Worm (Caenorhabditis elegans) whole organism, L1 larva: Measurements from ENCODE around the gene cyp-32B1.

Experiments used
- C04F5.9 ChIP-seq: sonication (generic microtip); optimal IDR thresholded peaks from 2 replicates; lab custom pipeline; 2016; ENCODE audit warnings: missing genetic modification characterization, missing compliant biosample characterization
- alr-1 ChIP-seq: fragments of 200-800 bp; sonication (Bioruptor generic); optimal IDR thresholded peaks from 2 replicates; lab custom pipeline; 2018; ENCODE audit warnings: borderline replicate concordance, mild to moderate bottlenecking, missing genetic modification characterization, missing compliant biosample characterization
- ces-1 ChIP-seq: fragments of 150-350 bp; optimal IDR thresholded peaks from 2 replicates; lab custom pipeline; 2014; ENCODE audit warnings: missing biosample characterization, missing genetic modification reagents, missing genetic modification characterization
- fos-1 ChIP-seq: fragments of 150-350 bp; optimal IDR thresholded peaks from 2 replicates; lab custom pipeline; 2014; ENCODE audit warnings: missing biosample characterization, missing genetic modification characterization
- lin-13 ChIP-seq: fragments of 150-350 bp; optimal IDR thresholded peaks from 2 replicates; lab custom pipeline; 2014; ENCODE audit warnings: missing biosample characterization, missing genetic modification reagents, missing genetic modification characterization
- lin-15B ChIP-seq: fragments of 150-350 bp; sonication (generic microtip); optimal IDR thresholded peaks from 3 replicates; lab custom pipeline; 2014; ENCODE audit warnings: missing biosample characterization, missing genetic modification characterization
- nhr-11 ChIP-seq: fragments of 150-350 bp; optimal IDR thresholded peaks from 2 replicates; lab custom pipeline; 2014; ENCODE audit warnings: missing biosample characterization, missing genetic modification characterization
- pqm-1 ChIP-seq: sonication (generic microtip); optimal IDR thresholded peaks from 3 replicates; lab custom pipeline; 2017; ENCODE audit warnings: missing biosample characterization, missing genetic modification characterization
- tlp-1 ChIP-seq: fragments of 150-350 bp; optimal IDR thresholded peaks from 2 replicates; lab custom pipeline; 2014; ENCODE audit warnings: missing biosample characterization, missing genetic modification characterization
- unc-62 ChIP-seq: fragments of 150-350 bp; optimal IDR thresholded peaks from 2 replicates; lab custom pipeline; 2014; ENCODE audit warnings: missing biosample characterization, missing genetic modification reagents, missing genetic modification characterization
- zag-1 ChIP-seq: fragments of 150-350 bp; optimal IDR thresholded peaks from 2 replicates; lab custom pipeline; 2014; ENCODE audit warnings: missing biosample characterization, missing genetic modification characterization

- TF ChIP-seq pqm-1 (tag; lab: Kevin White, UChicago) (no peak), tlp-1 (no peak), alr-1 (tag; lab: Kevin White, UChicago) (no peak), nhr-11 (tag; lab: Kevin White, UChicago) (no peak), unc-62 (GFP tag; lab: Kevin White, UChicago) (no peak), zag-1 (tag; lab: Kevin White, UChicago) (no peak), C04F5.9 (no peak), lin-13 (no peak), lin-15B (tag; lab: Kevin White, UChicago) (no peak), ces-1 (GFP tag; lab: Kevin White, UChicago) (no peak), fos-1 (tag; lab: Kevin White, UChicago) (no peak)
Measured at ce11 chrV:2187864-2188345, 13.3 kb downstream of the cyp-32B1 start, which contains the start of gene Y5H2B.3.
